Fruit fly (Drosophila melanogaster): ENCODE results near the gene eIF2D.
A peak's percentile ranks its signal among the peaks of the same experiment; 100 is the strongest.

The eIF2D gene

dm6 chr3R:29122817-29123611, 28.6 kb downstream of the eIF2D start, which contains the start of the genes yem and Ctl2 (continued):
- TF ChIP-seq hbn (GFP tag; IDR thresholded peaks at IDR 0.05; ENCODE audit: partially characterized antibody) (no peak), vnd (GFP tag; IDR thresholded peaks at IDR 0.05; ENCODE audit: partially characterized antibody) (no peak), CG8089 (GFP tag; optimal IDR thresholded peaks at IDR 0.05) (peak; percentile 63), CG12104 (GFP tag; optimal IDR thresholded peaks at IDR 0.05) (peak; percentile 52), esg (GFP tag; conservative IDR thresholded peaks at IDR 0.05) (no peak; the same call in 1 of the 2 replicates), CG17361 (GFP tag; IDR thresholded peaks at IDR 0.05) (peak; percentile 89), ken (GFP tag; IDR thresholded peaks at IDR 0.05) (peak; percentile 73), CG11696 (GFP tag; IDR thresholded peaks at IDR 0.05) (no peak), Dref (GFP tag; IDR thresholded peaks at IDR 0.05) (peak; percentile 47), CG31388 (GFP tag; optimal IDR thresholded peaks at IDR 0.05) (peak; percentile 50), YL-1 (GFP tag; optimal IDR thresholded peaks at IDR 0.05) (peak; percentile 60), jumu (GFP tag; optimal IDR thresholded peaks at IDR 0.05) (peak; percentile 80), CG31441 (GFP tag; IDR thresholded peaks at IDR 0.05) (peak; percentile 73; the same call in 1 of the 2 replicates), CG17328 (GFP tag; IDR thresholded peaks at IDR 0.05) (peak; percentile 18), ftz-f1 (GFP tag; optimal IDR thresholded peaks at IDR 0.05) (peak; percentile 46), CG12659 (GFP tag; optimal IDR thresholded peaks at IDR 0.05) (peak; percentile 79), CG10462 (GFP tag; optimal IDR thresholded peaks at IDR 0.05) (peak; percentile 28), CG9609 (GFP tag; optimal IDR thresholded peaks at IDR 0.05) (peak; percentile 80), stc (GFP tag; IDR thresholded peaks at IDR 0.05) (no peak), CG8924 (tag; optimal IDR thresholded peaks at IDR 0.05) (peak; percentile 50), nom (GFP tag; optimal IDR thresholded peaks at IDR 0.05) (peak; percentile 16), CG3281 (GFP tag; optimal IDR thresholded peaks at IDR 0.05) (peak; percentile 61), NK7.1 (GFP tag; optimal IDR thresholded peaks at IDR 0.05) (peak; percentile 42), Atf3 (GFP tag; optimal IDR thresholded peaks at IDR 0.05) (peak; percentile 82), CG16813 (GFP tag; IDR thresholded peaks at IDR 0.05; ENCODE audit: partially characterized antibody) (peak; percentile 7; the same call in 1 of the 3 replicates), NC2β (GFP tag; optimal IDR thresholded peaks at IDR 0.05) (peak; percentile 59), shn (GFP tag; optimal IDR thresholded peaks at IDR 0.05) (peak; percentile 90), CG14441 (GFP tag; IDR thresholded peaks at IDR 0.05) (peak; percentile 67; the same call in 1 of the 2 replicates), Ets65A (GFP tag) (peak; percentile 99), Spps (tag; optimal IDR thresholded peaks at IDR 0.05) (no peak), CTCF (GFP tag; optimal IDR thresholded peaks at IDR 0.05) (no peak), Scr (GFP tag; IDR thresholded peaks at IDR 0.05; ENCODE audit: partially characterized antibody) (no peak), Abd-B (GFP tag; optimal IDR thresholded peaks at IDR 0.05) (peak; percentile 76), repo (GFP tag; optimal IDR thresholded peaks at IDR 0.05) (peak; percentile 37), CG18262 (tag; optimal IDR thresholded peaks at IDR 0.05) (peak; percentile 68), ac (GFP tag; optimal IDR thresholded peaks at IDR 0.05) (no peak), Xrp1 (GFP tag; IDR thresholded peaks at IDR 0.05) (no peak), Hand (GFP tag; optimal IDR thresholded peaks at IDR 0.05) (no peak), Stat92E (GFP tag; optimal IDR thresholded peaks at IDR 0.05) (no peak), Sry-β (GFP tag; optimal IDR thresholded peaks at IDR 0.05) (peak; percentile 93), chm (GFP tag; IDR thresholded peaks at IDR 0.05) (peak; percentile 50; the same call in 1 of the 2 replicates), NC2α (GFP tag; optimal IDR thresholded peaks at IDR 0.05) (peak; percentile 53), gcm2 (GFP tag; optimal IDR thresholded peaks at IDR 0.05) (peak; percentile 46), HLH54F (GFP tag; optimal IDR thresholded peaks at IDR 0.05) (peak; percentile 93), CG13287 (GFP tag; IDR thresholded peaks at IDR 0.05; ENCODE audit: partially characterized antibody) (peak; percentile 14; the same call in 1 of the 2 replicates), bcd (GFP tag; optimal IDR thresholded peaks at IDR 0.05) (peak; percentile 76), CG4424 (GFP tag; optimal IDR thresholded peaks at IDR 0.05) (peak; percentile 77), CG5953 (GFP tag; IDR thresholded peaks at IDR 0.05) (no peak), CG6254 (GFP tag; optimal IDR thresholded peaks at IDR 0.05) (no peak), bowl (GFP tag; IDR thresholded peaks at IDR 0.05) (no peak)

All from whole organism, embryonic.